Fruit fly (Drosophila melanogaster) whole organism, embryonic: Measurements from ENCODE around the gene GstD11.

Experiments
- Adf1 ChIP-seq: fragments of 200-800 bp; sonication (Bioruptor generic); IDR thresholded peaks from 2 replicates; pipeline ENCODE4 v1.3.6; 2022; ENCODE audit warnings: missing biosample characterization, missing genetic modification characterization
- Blimp-1 ChIP-seq: fragments of 200-800 bp; sonication (Bioruptor generic); optimal IDR thresholded peaks from 3 replicates; lab custom pipeline; 2018; ENCODE audit warnings: missing biosample characterization, missing genetic modification characterization, mild to moderate bottlenecking, moderate library complexity, missing genetic modification reagents
- CG11504 ChIP-seq: fragments of 200-800 bp; sonication (Bioruptor generic); optimal IDR thresholded peaks from 3 replicates; lab custom pipeline; 2019; ENCODE audit warnings: missing biosample characterization, mild to moderate bottlenecking, missing genetic modification characterization, moderate library complexity
- CG12104 ChIP-seq: fragments of 200-800 bp; sonication (Bioruptor generic); optimal IDR thresholded peaks from 3 replicates; lab custom pipeline; 2016; ENCODE audit warnings: missing biosample characterization, missing genetic modification characterization
- CG15601 ChIP-seq: fragments of 200-800 bp; sonication (Bioruptor generic); optimal IDR thresholded peaks from 3 replicates; lab custom pipeline; 2019; ENCODE audit warnings: missing biosample characterization, mild to moderate bottlenecking, missing genetic modification characterization, moderate library complexity
- CG17829 ChIP-seq: fragments of 200-800 bp; optimal IDR thresholded peaks from 2 replicates; lab custom pipeline; 2019; ENCODE audit warnings: missing biosample characterization, mild to moderate bottlenecking, missing genetic modification characterization, moderate library complexity
- CG1792 ChIP-seq: fragments of 200-800 bp; sonication (Bioruptor generic); optimal IDR thresholded peaks from 2 replicates; lab custom pipeline; 2016; ENCODE audit warnings: missing biosample characterization, missing genetic modification characterization
- CG18262 ChIP-seq: fragments of 200-800 bp; optimal IDR thresholded peaks from 3 replicates; lab custom pipeline; 2019; ENCODE audit warnings: missing biosample characterization, mild to moderate bottlenecking, missing genetic modification characterization, moderate library complexity
- CG2712 ChIP-seq: fragments of 200-800 bp; optimal IDR thresholded peaks from 3 replicates; lab custom pipeline; 2019; ENCODE audit warnings: missing biosample characterization, mild to moderate bottlenecking, missing genetic modification characterization, moderate library complexity
- CG3995 ChIP-seq: fragments of 200-800 bp; sonication (Bioruptor generic); optimal IDR thresholded peaks from 3 replicates; lab custom pipeline; 2016; ENCODE audit warnings: missing biosample characterization, missing genetic modification characterization
- CG4820 ChIP-seq: fragments of 200-800 bp; sonication (Bioruptor generic); optimal IDR thresholded peaks from 3 replicates; lab custom pipeline; 2016; ENCODE audit warnings: missing biosample characterization, missing genetic modification characterization
- CG6689 ChIP-seq: fragments of 200-800 bp; sonication (Bioruptor generic); IDR thresholded peaks from 2 replicates; pipeline ENCODE4 v1.3.6; 2022; ENCODE audit warnings: missing biosample characterization, missing genetic modification characterization
- CG7556 ChIP-seq: fragments of 200-800 bp; sonication (Bioruptor generic); optimal IDR thresholded peaks from 2 replicates; lab custom pipeline; 2017; ENCODE audit warnings: missing biosample characterization, mild to moderate bottlenecking, missing genetic modification characterization
- CG7987 ChIP-seq: fragments of 200-800 bp; sonication (Bioruptor generic); optimal IDR thresholded peaks from 2 replicates; lab custom pipeline; 2018; ENCODE audit warnings: missing biosample characterization, mild to moderate bottlenecking, missing genetic modification characterization, moderate library complexity
- CG8924 ChIP-seq: fragments of 200-800 bp; optimal IDR thresholded peaks from 3 replicates; lab custom pipeline; 2019; ENCODE audit warnings: missing biosample characterization, mild to moderate bottlenecking, missing genetic modification characterization, moderate library complexity
- CoRest ChIP-seq: fragments of 200-800 bp; sonication (Bioruptor generic); optimal IDR thresholded peaks from 3 replicates; lab custom pipeline; 2018; ENCODE audit warnings: missing biosample characterization, mild to moderate bottlenecking, missing genetic modification characterization, moderate library complexity
- D ChIP-seq, 2 experiments: fragments of 200-800 bp in 1 of 2; fragments of >200 bp in 1 of 2; sonication (Bioruptor generic) in 1 of 2; optimal IDR thresholded peaks; 2 replicates in 1 of 2; 3 replicates in 1 of 2; lab custom pipeline; 2017; ENCODE audit warnings: mild to moderate bottlenecking in 1 of 2, missing biosample characterization in 1 of 2, missing genetic modification characterization in 1 of 2, missing genetic modification reagents in 1 of 2
- D19A ChIP-seq: fragments of 200-800 bp; optimal IDR thresholded peaks from 3 replicates; lab custom pipeline; 2019; ENCODE audit warnings: missing biosample characterization, mild to moderate bottlenecking, missing genetic modification characterization, moderate library complexity
- Hr51 ChIP-seq, 2 experiments: fragments of 200-800 bp; sonication (Bioruptor generic); optimal IDR thresholded peaks; 2 replicates in 1 of 2; 3 replicates in 1 of 2; lab custom pipeline; 2016 to 2018; ENCODE audit warnings: missing biosample characterization in 2 of 2, missing genetic modification characterization in 2 of 2, mild to moderate bottlenecking in 1 of 2, moderate library complexity in 1 of 2
- Myb ChIP-seq: fragments of 200-800 bp; sonication (Bioruptor generic); optimal IDR thresholded peaks from 2 replicates; lab custom pipeline; 2016; ENCODE audit warnings: missing biosample characterization, missing genetic modification characterization
- Oli ChIP-seq: fragments of 200-800 bp; sonication (Bioruptor generic); optimal IDR thresholded peaks from 2 replicates; lab custom pipeline; 2018; ENCODE audit warnings: missing biosample characterization, mild to moderate bottlenecking, missing genetic modification characterization, moderate library complexity
- Ptx1 ChIP-seq: fragments of 200-800 bp; sonication (Bioruptor generic); IDR thresholded peaks from 2 replicates; pipeline ENCODE4 v1.3.6; 2022; ENCODE audit warnings: missing biosample characterization, missing genetic modification characterization
- Rfx ChIP-seq: fragments of 200-800 bp; sonication (Bioruptor generic); IDR thresholded peaks from 2 replicates; pipeline ENCODE4 v1.3.6; 2022; ENCODE audit warnings: missing biosample characterization, missing genetic modification characterization
- Sox102F ChIP-seq: fragments of 200-800 bp; sonication (Bioruptor generic); optimal IDR thresholded peaks from 2 replicates; lab custom pipeline; 2018; ENCODE audit warnings: missing biosample characterization, mild to moderate bottlenecking, missing genetic modification characterization, moderate library complexity
- TFAM ChIP-seq: fragments of 200-800 bp; sonication (Bioruptor generic); optimal IDR thresholded peaks from 2 replicates; lab custom pipeline; 2017; ENCODE audit warnings: missing biosample characterization, missing genetic modification characterization, inconsistent platforms
- Vsx1 ChIP-seq: fragments of 200-800 bp; sonication (Bioruptor generic); optimal IDR thresholded peaks from 2 replicates; lab custom pipeline; 2017; ENCODE audit warnings: missing biosample characterization, mild to moderate bottlenecking, missing genetic modification characterization, missing genetic modification reagents
- Xrp1 ChIP-seq: fragments of 200-800 bp; sonication (Bioruptor generic); IDR thresholded peaks from 2 replicates; pipeline ENCODE4 v1.3.6; 2022; ENCODE audit warnings: missing biosample characterization, missing genetic modification characterization
- bcd ChIP-seq: fragments of 200-800 bp; sonication (Bioruptor generic); optimal IDR thresholded peaks from 2 replicates; lab custom pipeline; 2017; ENCODE audit warnings: missing biosample characterization, mild to moderate bottlenecking, missing genetic modification characterization
- bsh ChIP-seq, 2 experiments: fragments of 200-800 bp; sonication (Bioruptor generic); optimal IDR thresholded peaks; 2 replicates each; lab custom pipeline; 2017 to 2018; ENCODE audit warnings: mild to moderate bottlenecking in 2 of 2, missing biosample characterization in 2 of 2, missing genetic modification characterization in 2 of 2, moderate library complexity in 1 of 2
- cad ChIP-seq: fragments of >200 bp; optimal IDR thresholded peaks from 2 replicates; lab custom pipeline; 2017; ENCODE audit warnings: missing biosample characterization, missing genetic modification characterization
- esg ChIP-seq: fragments of 200-800 bp; sonication (Bioruptor generic); conservative IDR thresholded peaks from 2 replicates; pipeline ENCODE4 v1.3.6; 2022; ENCODE audit warnings: missing biosample characterization, missing genetic modification characterization
- gem ChIP-seq: fragments of 200-800 bp; sonication (Bioruptor generic); optimal IDR thresholded peaks from 2 replicates; lab custom pipeline; 2019; ENCODE audit warnings: missing biosample characterization, mild to moderate bottlenecking, missing genetic modification characterization, moderate library complexity
- gfzf ChIP-seq: fragments of 200-800 bp; sonication (Bioruptor generic); optimal IDR thresholded peaks from 2 replicates; lab custom pipeline; 2016; ENCODE audit warnings: missing biosample characterization, mild to moderate bottlenecking, missing genetic modification characterization, moderate library complexity
- grau ChIP-seq: fragments of 200-800 bp; optimal IDR thresholded peaks from 3 replicates; lab custom pipeline; 2019; ENCODE audit warnings: missing biosample characterization, mild to moderate bottlenecking, missing genetic modification characterization, moderate library complexity
- insv ChIP-seq, 2 experiments: fragments of 200-800 bp; sonication (Bioruptor generic); optimal IDR thresholded peaks; 3 replicates each; lab custom pipeline; 2016 to 2018; ENCODE audit warnings: missing biosample characterization in 2 of 2, missing genetic modification characterization in 2 of 2
- lbe ChIP-seq: fragments of 200-800 bp; sonication (Bioruptor generic); optimal IDR thresholded peaks from 2 replicates; lab custom pipeline; 2016; ENCODE audit warnings: missing biosample characterization, mild to moderate bottlenecking, missing genetic modification characterization
- nmo ChIP-seq: fragments of 200-800 bp; sonication (Bioruptor generic); optimal IDR thresholded peaks from 2 replicates; lab custom pipeline; 2018; ENCODE audit warnings: missing biosample characterization, mild to moderate bottlenecking, missing genetic modification characterization, moderate library complexity
- prd ChIP-seq, 3 experiments: fragments of >200 bp in 2 of 3; fragments of 200-800 bp in 1 of 3; sonication (Bioruptor generic) in 1 of 3; optimal IDR thresholded peaks in 2 of 3; IDR thresholded peaks in 1 of 3; 2 replicates in 2 of 3; 3 replicates in 1 of 3; pipeline versions ENCODE4 v1.3.6 to Lab custom; 2017 to 2022; ENCODE audit warnings: missing biosample characterization in 1 of 3, missing genetic modification characterization in 1 of 3
- sens ChIP-seq: fragments of 200-800 bp; sonication (Bioruptor generic); peaks from one replicate; lab custom pipeline; 2016; ENCODE audit warnings: missing biosample characterization, missing genetic modification characterization
- sens-2 ChIP-seq: fragments of 200-800 bp; sonication (Bioruptor generic); IDR thresholded peaks from 2 replicates; pipeline ENCODE4 v1.3.6; 2022; ENCODE audit warnings: missing biosample characterization, missing genetic modification characterization

Gene GstD11

dm6 chr3R:12345989-12346388 is 37.1 kb upstream of the GstD11 start (continued):
- TF ChIP-seq Blimp-1 (GFP tag; lab: Kevin White, UChicago) = peak; percentile 51
- no peak for TF ChIP-seq esg (GFP tag; lab: Robert Waterston, UW)
- no peak; the same call in 1 of the 2 replicates for TF ChIP-seq Xrp1
- TF ChIP-seq Oli (tag; lab: Kevin White, UChicago) = peak; percentile 8
- no peak for TF ChIP-seq gfzf (GFP tag; lab: Kevin White, UChicago)
- no peak for TF ChIP-seq Myb (GFP tag; lab: Kevin White, UChicago)
- no peak for TF ChIP-seq Vsx1
- TF ChIP-seq sens = peak; percentile 30
- TF ChIP-seq CG18262 (tag; lab: Kevin White, UChicago) = peak; percentile 60
- TF ChIP-seq CG12104 = peak; percentile 12
- TF ChIP-seq Ptx1 = no peak
- TF ChIP-seq lbe (GFP tag; lab: Kevin White, UChicago) = no peak
- no peak for TF ChIP-seq insv (GFP tag; optimal IDR thresholded peaks at IDR 0.05; lab: Kevin White, UChicago)
- no peak for TF ChIP-seq Rfx (GFP tag; lab: Robert Waterston, UW)
- TF ChIP-seq bcd (GFP tag; lab: Kevin White, UChicago) = no peak
- no peak for TF ChIP-seq CG1792 (GFP tag; lab: Kevin White, UChicago)
- peak; percentile 37 for TF ChIP-seq Sox102F (GFP tag; lab: Kevin White, UChicago)
- TF ChIP-seq gem = peak; percentile 60
- no peak for TF ChIP-seq prd (optimal IDR thresholded peaks at IDR 0.05; lab: Kevin White, UChicago)
- TF ChIP-seq prd (GFP tag; IDR thresholded peaks at IDR 0.05; lab: Robert Waterston, UW) = peak; percentile 32; the same call in 1 of the 3 replicates
- peak; percentile 63 for TF ChIP-seq CG2712 (tag; lab: Kevin White, UChicago)
- no peak for TF ChIP-seq CG7987
- no peak for TF ChIP-seq sens-2 (GFP tag; lab: Robert Waterston, UW)
- TF ChIP-seq CG17829 (tag; lab: Kevin White, UChicago) = peak; percentile 33
- peak; percentile 14 for TF ChIP-seq CG7556
- TF ChIP-seq CG11504 = peak; percentile 58
- TF ChIP-seq D (optimal IDR thresholded peaks at IDR 0.05; lab: Kevin White, UChicago) = no peak
- peak; percentile 26 for TF ChIP-seq D (GFP tag; optimal IDR thresholded peaks at IDR 0.05; lab: Kevin White, UChicago)
- no peak for TF ChIP-seq cad
- TF ChIP-seq CG3995 (GFP tag; lab: Kevin White, UChicago) = no peak
- TF ChIP-seq Adf1 (GFP tag; lab: Robert Waterston, UW) = no peak
- TF ChIP-seq CG15601 = peak; percentile 7
- peak; percentile 48; the same call in 1 of the 2 replicates for TF ChIP-seq CG6689 (GFP tag; lab: Robert Waterston, UW)
- peak; percentile 30 for TF ChIP-seq CG8924 (tag; lab: Kevin White, UChicago)
- TF ChIP-seq Hr51 (GFP tag; optimal IDR thresholded peaks at IDR 0.05; lab: Kevin White, UChicago) = peak in 1 of 2 experiments; percentile 20
- TF ChIP-seq D19A (tag; lab: Kevin White, UChicago) = peak; percentile 11
- peak in 1 of 2 experiments; percentile 31 for TF ChIP-seq bsh (GFP tag; optimal IDR thresholded peaks at IDR 0.05; lab: Kevin White, UChicago)
- TF ChIP-seq CoRest (tag; lab: Kevin White, UChicago) = peak; percentile 21
- peak; percentile 0 for TF ChIP-seq CG4820
- TF ChIP-seq TFAM (GFP tag; lab: Kevin White, UChicago) = no peak
- TF ChIP-seq grau (tag; lab: Kevin White, UChicago) = peak; percentile 34
- peak; percentile 15 for TF ChIP-seq nmo (GFP tag; lab: Kevin White, UChicago)
